Worm (Caenorhabditis elegans): ENCODE measurements around the gene lgg-2.
A peak's percentile ranks its signal among the peaks of the same experiment; 100 is the strongest.
"Not testable (repeated sequence)": the region's sequence is repeated elsewhere in the genome, so short reads cannot be mapped to it uniquely, and the experiment has no call there.

The lgg-2 gene

ce11 chrIV:10966359-10966758, 30.7 kb upstream of the lgg-2 start, which contains the start of the genes aqp-3 and Y69E1A.8:
Gene aqp-3 (minus strand): TSS chrIV:10966459.
Gene Y69E1A.8 (plus strand): TSS chrIV:10966604.
- TF ChIP-seq sptf-2 (GFP tag; optimal IDR thresholded peaks at IDR 0.05) (no peak), ztf-25 (GFP tag; IDR thresholded peaks at IDR 0.05) (no peak), rec-8 (tag; optimal IDR thresholded peaks at IDR 0.05) (no peak), madf-3 (GFP tag; IDR thresholded peaks at IDR 0.05) (no peak), F57A8.1 (GFP tag; optimal IDR thresholded peaks at IDR 0.05) (no peak), ztf-28 (GFP tag; IDR thresholded peaks at IDR 0.05) (no peak), akir-1 (GFP tag; optimal IDR thresholded peaks at IDR 0.05) (no peak), let-607 (tag; optimal IDR thresholded peaks at IDR 0.05) (no peak), Y53F4B.3 (GFP tag; IDR thresholded peaks at IDR 0.05) (no peak), pha-4 (tag; optimal IDR thresholded peaks at IDR 0.05) (no peak), attf-6 (GFP tag; IDR thresholded peaks at IDR 0.05) (no peak), hlh-26 (GFP tag; conservative IDR thresholded peaks at IDR 0.05) (no peak), hmg-1.2 (GFP tag; IDR thresholded peaks at IDR 0.05) (no peak)

DNA sequence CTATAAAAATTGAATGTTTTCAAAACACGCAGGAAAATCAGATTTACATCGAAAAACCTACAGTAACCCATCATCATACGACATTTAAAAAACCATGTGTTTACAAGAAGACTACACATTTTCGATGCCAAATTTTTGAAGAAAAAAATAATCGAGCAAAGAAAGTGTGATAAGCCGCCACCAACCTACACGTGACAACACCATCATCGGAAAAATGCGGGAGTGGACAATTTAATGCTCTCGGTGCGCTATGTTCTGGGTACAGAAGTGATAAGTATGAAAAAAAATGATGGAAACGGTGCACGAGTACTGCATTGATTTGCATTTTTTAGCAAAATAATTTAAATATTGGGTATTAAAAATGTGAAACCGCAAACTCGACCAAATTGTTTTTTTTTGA, 29.0 kb upstream of the lgg-2 start:
- TF ChIP-seq F57C9.4 (tag; optimal IDR thresholded peaks at IDR 0.05) (no peak), nhr-80 (tag; optimal IDR thresholded peaks at IDR 0.05) (peak; percentile 57)

ce11 chrIV:10958230-10958588, 22.5 kb upstream of the lgg-2 start, which contains the start of gene sri-19:
Gene sri-19 (plus strand): TSS chrIV:10958372.
- TF ChIP-seq lag-1 (GFP tag; IDR thresholded peaks at IDR 0.05) (no peak), madf-10 (tag; optimal IDR thresholded peaks at IDR 0.05) (no peak), ztf-28 (GFP tag; IDR thresholded peaks at IDR 0.05) (no peak), rpc-1 (optimal IDR thresholded peaks at IDR 0.05) (no peak), rpc-1 (tag; optimal IDR thresholded peaks at IDR 0.05) (no peak)

- TF ChIP-seq him-1 (tag; optimal IDR thresholded peaks at IDR 0.05) (no peak), pbrm-1 (GFP tag; IDR thresholded peaks at IDR 0.05) (no peak), sptf-2 (GFP tag; optimal IDR thresholded peaks at IDR 0.05) (no peak)
Observed at ce11 chrIV:10957583-10958229, 22.0 kb upstream of the lgg-2 start, which contains the start of gene Y69E1A.5. Gene Y69E1A.5 (minus strand): TSS chrIV:10957655.

DNA sequence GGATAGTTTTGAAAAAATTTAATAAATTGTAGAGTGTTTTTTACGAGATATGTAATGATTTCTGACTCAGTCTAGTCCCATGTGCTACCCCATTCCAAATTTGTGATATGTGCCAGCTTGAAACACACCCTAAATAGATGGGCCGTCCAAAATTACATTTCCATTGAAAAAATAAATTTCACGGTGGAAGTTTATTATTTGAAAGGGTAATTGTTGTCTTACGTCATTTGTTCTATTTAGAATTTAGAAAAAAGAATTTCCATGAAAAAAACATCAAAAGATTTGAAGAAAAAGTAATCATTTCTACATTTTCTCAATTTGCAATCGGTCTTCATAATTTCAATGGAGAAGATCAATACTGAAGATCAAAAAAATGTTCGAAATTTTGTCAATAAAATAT, 19.3 kb upstream of the lgg-2 start, which contains the start of gene Y69E1A.4:
TSS of gene Y69E1A.4 (plus strand) at position 301 of the 400 bp plus-strand sequence.
- TF ChIP-seq sptf-2 (GFP tag; optimal IDR thresholded peaks at IDR 0.05); efl-1 (GFP tag; optimal IDR thresholded peaks at IDR 0.05); dpff-1 (tag; optimal IDR thresholded peaks at IDR 0.05): not testable (repeated sequence)

ce11 chrIV:10951997-10952396, 16.3 kb upstream of the lgg-2 start, which contains the start of gene Y69E1A.3:
Gene Y69E1A.3 (plus strand): TSS chrIV:10952297.
- TF ChIP-seq attf-5 (GFP tag; optimal IDR thresholded peaks at IDR 0.05) = no peak
- TF ChIP-seq let-607 (tag; optimal IDR thresholded peaks at IDR 0.05) = no peak
- no peak for TF ChIP-seq gei-17 (GFP tag; optimal IDR thresholded peaks at IDR 0.05)
- TF ChIP-seq B0336.3 (GFP tag; IDR thresholded peaks at IDR 0.05) = no peak
- TF ChIP-seq T26A5.8 (tag; optimal IDR thresholded peaks at IDR 0.05) = no peak
- no peak for TF ChIP-seq ztf-6 (GFP tag; IDR thresholded peaks at IDR 0.05)
- no peak for TF ChIP-seq unc-130 (GFP tag; optimal IDR thresholded peaks at IDR 0.05)
- TF ChIP-seq chd-7 (tag; optimal IDR thresholded peaks at IDR 0.05) = no peak
- no peak for TF ChIP-seq F49E8.2 (tag; optimal IDR thresholded peaks at IDR 0.05; ENCODE audit: insufficient read depth)
- TF ChIP-seq Y53F4B.3 (GFP tag; IDR thresholded peaks at IDR 0.05) = no peak
- TF ChIP-seq ceh-79 (tag; optimal IDR thresholded peaks at IDR 0.05) = no peak
- TF ChIP-seq bed-1 (GFP tag; IDR thresholded peaks at IDR 0.05) = no peak
- no peak for TF ChIP-seq lir-1 (GFP tag; conservative IDR thresholded peaks at IDR 0.05)
- no peak for TF ChIP-seq athp-1 (tag; optimal IDR thresholded peaks at IDR 0.05)
- TF ChIP-seq madf-8 (GFP tag; conservative IDR thresholded peaks at IDR 0.05) = no peak

All from whole organism, young adult.